Worm (Caenorhabditis elegans) whole organism, L3 larva: ENCODE measurements around the gene sre-49.

Experiments used
- ama-1 ChIP-seq: fragments of 150-350 bp; optimal IDR thresholded peaks from 2 replicates; lab custom pipeline; 2018
- eor-1 ChIP-seq, 2 experiments: fragments of 150-350 bp; optimal IDR thresholded peaks; 2 replicates each; lab custom pipeline; 2014 to 2018; ENCODE audit warnings: missing biosample characterization in 2 of 2, missing genetic modification characterization in 2 of 2
- snpc-4 ChIP-seq: fragments of 150-350 bp; optimal IDR thresholded peaks from 2 replicates; lab custom pipeline; 2014; ENCODE audit warnings: missing biosample characterization, missing genetic modification characterization
- unc-62 ChIP-seq: fragments of 150-350 bp; sonication (generic microtip); optimal IDR thresholded peaks from 4 replicates; lab custom pipeline; 2014; ENCODE audit warnings: missing biosample characterization, missing genetic modification reagents, missing genetic modification characterization
- ztf-11 ChIP-seq: fragments of 150-350 bp; optimal IDR thresholded peaks from 2 replicates; lab custom pipeline; 2014; ENCODE audit warnings: missing biosample characterization, missing genetic modification characterization

- TF ChIP-seq eor-1 (tag; optimal IDR thresholded peaks at IDR 0.05; lab: Kevin White, UChicago) (no peak), unc-62 (GFP tag; lab: Kevin White, UChicago) (no peak), ztf-11 (tag; lab: Kevin White, UChicago) (no peak), ama-1 (lab: Kevin White, UChicago) (no peak), snpc-4 (tag; lab: Kevin White, UChicago) (no peak)
Measured at ce11 chrII:12309614-12310013, 9.0 kb upstream of the sre-49 start, which contains the start of gene C50E10.2.
